Worm (Caenorhabditis elegans) whole organism, early embryonic: ENCODE measurements around the gene F14D2.11.

Experiments used
- B0310.2 ChIP-seq: sonication (generic microtip); optimal IDR thresholded peaks from 2 replicates; lab custom pipeline; 2016; ENCODE audit warnings: mild to moderate bottlenecking, missing genetic modification characterization, missing compliant biosample characterization
- F13C5.2 ChIP-seq: sonication (generic microtip); optimal IDR thresholded peaks from 2 replicates; lab custom pipeline; 2017; ENCODE audit warnings: mild to moderate bottlenecking, missing genetic modification characterization, inconsistent platforms, missing compliant biosample characterization
- ama-1 ChIP-seq: fragments of 150-350 bp; optimal IDR thresholded peaks from 2 replicates; lab custom pipeline; 2014
- ceh-36 ChIP-seq: sonication (generic microtip); optimal IDR thresholded peaks from 2 replicates; lab custom pipeline; 2016; ENCODE audit warnings: missing genetic modification characterization, inconsistent platforms, missing compliant biosample characterization
- ets-7 ChIP-seq: sonication (generic microtip); optimal IDR thresholded peaks from 2 replicates; lab custom pipeline; 2016; ENCODE audit warnings: missing genotype, missing genetic modification characterization, missing compliant biosample characterization
- flt-1 ChIP-seq: fragments of 200-800 bp; sonication (Bioruptor generic); IDR thresholded peaks from 2 replicates; pipeline ENCODE4 v1.3.6; 2022; ENCODE audit warnings: missing genetic modification characterization, missing compliant biosample characterization
- hmbx-1 ChIP-seq: sonication (generic microtip); optimal IDR thresholded peaks from 2 replicates; lab custom pipeline; 2016; ENCODE audit warnings: mild to moderate bottlenecking, missing genetic modification characterization, missing compliant biosample characterization
- hmg-4 ChIP-seq: fragments of 200-800 bp; sonication (Bioruptor generic); optimal IDR thresholded peaks from 2 replicates; lab custom pipeline; 2018; ENCODE audit warnings: mild to moderate bottlenecking, missing genetic modification characterization, missing compliant biosample characterization
- hnd-1 ChIP-seq: sonication (generic microtip); optimal IDR thresholded peaks from 2 replicates; lab custom pipeline; 2016; ENCODE audit warnings: missing genetic modification characterization, missing compliant biosample characterization
- pes-1 ChIP-seq: fragments of 200-800 bp; sonication (Bioruptor generic); IDR thresholded peaks from 2 replicates; pipeline ENCODE4 v1.3.6; 2022; ENCODE audit warnings: missing genetic modification reagents, missing genetic modification characterization, missing compliant biosample characterization
- scrt-1 ChIP-seq: fragments of 200-800 bp; sonication (Bioruptor generic); IDR thresholded peaks from 2 replicates; pipeline ENCODE4 v1.3.6; 2022; ENCODE audit warnings: missing genetic modification characterization, missing compliant biosample characterization
- tbx-11 ChIP-seq: fragments of 200-800 bp; sonication (Bioruptor generic); IDR thresholded peaks from 2 replicates; pipeline ENCODE4 v1.3.6; 2022; ENCODE audit warnings: missing genetic modification characterization, missing compliant biosample characterization
- tbx-37 ChIP-seq: fragments of 200-800 bp; sonication (Bioruptor generic); conservative IDR thresholded peaks from 2 replicates; pipeline ENCODE4 v1.3.6; 2022; ENCODE audit warnings: missing genetic modification reagents, missing genetic modification characterization, missing compliant biosample characterization

DNA sequence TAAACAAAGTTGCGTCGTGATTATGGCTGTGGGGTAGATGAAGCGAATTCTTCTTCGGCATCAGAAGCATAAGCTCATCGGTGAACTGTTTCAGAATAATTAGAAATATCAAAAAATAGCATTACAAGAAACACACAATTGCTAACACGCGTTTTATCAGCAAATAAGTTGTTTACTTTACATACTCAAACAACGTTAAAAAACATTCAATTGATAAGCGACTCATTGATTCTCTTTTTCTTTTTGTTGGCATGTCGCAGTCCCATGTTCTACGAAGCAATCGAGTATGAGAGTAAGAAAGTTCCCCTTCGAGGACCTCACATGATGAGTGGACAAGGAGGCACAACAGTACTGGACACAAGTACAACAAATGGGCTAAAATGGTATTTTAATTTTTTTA is 45.2 kb downstream of the F14D2.11 start, which contains the start of gene btb-16:
- no peak for TF ChIP-seq flt-1 (GFP tag; lab: Robert Waterston, UW)
- no peak for TF ChIP-seq tbx-11
- no peak for TF ChIP-seq ama-1 (lab: Kevin White, UChicago)
- no peak for TF ChIP-seq pes-1
- no peak for TF ChIP-seq scrt-1 (GFP tag; lab: Robert Waterston, UW)
- no peak for TF ChIP-seq ceh-36 (tag; lab: Kevin White, UChicago)
- TF ChIP-seq hmbx-1 (tag; lab: Kevin White, UChicago): no peak
- TF ChIP-seq tbx-37 (GFP tag; lab: Robert Waterston, UW): no peak
- no peak for TF ChIP-seq hmg-4 (GFP tag; lab: Kevin White, UChicago)
- no peak for TF ChIP-seq B0310.2 (tag; lab: Kevin White, UChicago)
- TF ChIP-seq F13C5.2 (tag; lab: Kevin White, UChicago): no peak
- no peak for TF ChIP-seq hnd-1
- TF ChIP-seq ets-7 (tag; lab: Kevin White, UChicago): no peak
